Worm (Caenorhabditis elegans): ENCODE results near the gene mrpl-32.

The mrpl-32 gene

DNA sequence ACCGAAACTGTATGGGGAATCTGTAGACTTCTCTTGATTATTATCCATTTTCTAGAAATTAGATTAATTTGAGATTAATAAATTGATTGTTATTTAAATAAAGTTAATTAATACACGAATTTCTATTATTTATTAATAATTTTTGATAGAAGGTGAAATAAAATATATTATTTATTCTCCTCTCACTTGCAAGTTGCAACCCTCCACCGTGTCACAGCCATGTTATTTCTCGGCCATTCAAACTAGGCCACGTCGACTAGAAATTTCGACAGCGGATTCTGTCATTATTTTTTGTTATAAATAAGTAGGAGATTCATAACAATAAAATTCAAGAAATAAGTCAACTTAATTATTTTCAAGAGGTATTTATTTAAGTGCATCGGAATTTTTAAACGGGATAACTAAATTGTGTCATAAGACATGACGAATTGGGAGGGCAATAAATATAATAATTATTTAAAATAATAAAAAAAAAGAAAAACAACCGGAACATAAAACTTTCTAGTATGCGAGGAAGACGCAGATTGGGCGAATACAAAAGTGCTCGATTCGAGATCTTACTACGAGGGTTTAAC lies 5.9 kb upstream of the mrpl-32 start, which contains the start of gene ufbp-1 (continued):
- TF ChIP-seq Y53G8AR.9 (GFP tag; conservative IDR thresholded peaks at IDR 0.05) (peak; percentile 93), mcd-1 (GFP tag; IDR thresholded peaks at IDR 0.05) (peak; percentile 57; the same call in 1 of the 2 replicates), rcor-1 (GFP tag; IDR thresholded peaks at IDR 0.05) (no peak), tlf-1 (GFP tag; optimal IDR thresholded peaks at IDR 0.05) (peak; percentile 94), F10E7.11 (tag; optimal IDR thresholded peaks at IDR 0.05) (peak; percentile 83), lin-40 (tag; optimal IDR thresholded peaks at IDR 0.05) (peak; percentile 36), let-526 (GFP tag; IDR thresholded peaks at IDR 0.05) (no peak), snpc-1.3 (tag; optimal IDR thresholded peaks at IDR 0.05; ENCODE audit: insufficient read depth) (peak; percentile 26), C17E4.6 (GFP tag; IDR thresholded peaks at IDR 0.05) (peak; percentile 41; the same call in 1 of the 2 replicates), F57C9.4 (tag; optimal IDR thresholded peaks at IDR 0.05) (peak; percentile 75), hmg-1.2 (GFP tag; IDR thresholded peaks at IDR 0.05) (peak; percentile 46), unc-130 (GFP tag; optimal IDR thresholded peaks at IDR 0.05) (peak; percentile 63), snpc-3.4 (tag; optimal IDR thresholded peaks at IDR 0.05) (peak; percentile 53), ama-1 (optimal IDR thresholded peaks at IDR 0.05) (peak; percentile 87), ama-1 (GFP tag; optimal IDR thresholded peaks at IDR 0.05) (peak; percentile 72 to 82), gei-17 (GFP tag; optimal IDR thresholded peaks at IDR 0.05) (peak; percentile 83), F39B2.1 (GFP tag; IDR thresholded peaks at IDR 0.05) (peak; percentile 53; the same call in 1 of the 2 replicates), B0336.3 (GFP tag; IDR thresholded peaks at IDR 0.05) (peak; percentile 91), die-1 (tag; optimal IDR thresholded peaks at IDR 0.05) (no peak), unc-62 (GFP tag; optimal IDR thresholded peaks at IDR 0.05) (no peak), pbrm-1 (GFP tag; IDR thresholded peaks at IDR 0.05) (peak; percentile 85), ekl-4 (GFP tag; IDR thresholded peaks at IDR 0.05) (peak; percentile 88), madf-3 (GFP tag; IDR thresholded peaks at IDR 0.05) (peak; percentile 33; the same call in 1 of the 2 replicates), lin-35 (GFP tag; optimal IDR thresholded peaks at IDR 0.05) (peak in 1 of 3 experiments; percentile 61), hrde-1 (tag; optimal IDR thresholded peaks at IDR 0.05; ENCODE audit: borderline replicate concordance) (no peak), lin-26 (GFP tag; IDR thresholded peaks at IDR 0.05) (peak; percentile 70), aptf-2 (GFP tag; conservative IDR thresholded peaks at IDR 0.05) (no peak), athp-1 (tag; optimal IDR thresholded peaks at IDR 0.05) (peak; percentile 94), tbp1 (GFP tag; optimal IDR thresholded peaks at IDR 0.05) (peak; percentile 70), T07F8.4 (tag; optimal IDR thresholded peaks at IDR 0.05) (peak; percentile 58), cebp-1 (GFP tag; IDR thresholded peaks at IDR 0.05) (peak; percentile 53), cebp-1 (tag; optimal IDR thresholded peaks at IDR 0.05) (peak; percentile 88), hlh-12 (tag; optimal IDR thresholded peaks at IDR 0.05) (no peak), C06A6.2 (GFP tag; conservative IDR thresholded peaks at IDR 0.05) (0 out of 2 replicates have a peak, but pooled peaks have one; percentile 14), lag-1 (GFP tag; IDR thresholded peaks at IDR 0.05) (0 out of 2 replicates have a peak, but pooled peaks have one; percentile 8), F52B5.7 (tag; optimal IDR thresholded peaks at IDR 0.05) (peak; percentile 82), lsl-1 (GFP tag; optimal IDR thresholded peaks at IDR 0.05) (peak; percentile 33), nfya-2 (GFP tag; IDR thresholded peaks at IDR 0.05) (0 out of 2 replicates have a peak, but pooled peaks have one; percentile 57), ztf-18 (tag; optimal IDR thresholded peaks at IDR 0.05) (peak; percentile 63), fkh-3 (tag; optimal IDR thresholded peaks at IDR 0.05) (peak; percentile 34), let-607 (tag; optimal IDR thresholded peaks at IDR 0.05) (peak; percentile 91 to 94), ztf-28 (GFP tag; IDR thresholded peaks at IDR 0.05) (no peak), atf-7 (tag; optimal IDR thresholded peaks at IDR 0.05) (peak; percentile 91), egl-44 (GFP tag; IDR thresholded peaks at IDR 0.05) (peak; percentile 80), K12H6.12 (tag; optimal IDR thresholded peaks at IDR 0.05) (peak; percentile 83), ztf-25 (GFP tag; IDR thresholded peaks at IDR 0.05) (no peak), B0261.1 (tag; optimal IDR thresholded peaks at IDR 0.05) (peak; percentile 34), lin-54 (GFP tag; optimal IDR thresholded peaks at IDR 0.05) (peak; percentile 88)
